Worm (Caenorhabditis elegans) whole organism, L4 larva: Measurements from ENCODE around the gene Y51H4A.938.
A peak's percentile ranks its signal among the peaks of the same experiment; 100 is the strongest.
"Not testable (repeated sequence)": the region's sequence is repeated elsewhere in the genome, so short reads cannot be mapped to it uniquely, and the experiment has no call there.

ENCODE experiments used
- F26F4.8 ChIP-seq: fragments of 200-800 bp; sonication (Bioruptor generic); conservative IDR thresholded peaks from 2 replicates; pipeline ENCODE4 v1.3.6; 2022; ENCODE audit warnings: missing genetic modification characterization, missing compliant biosample characterization
- R02D3.7 ChIP-seq: fragments of 150-350 bp; sonication (generic microtip); optimal IDR thresholded peaks from 3 replicates; lab custom pipeline; 2014; ENCODE audit warnings: missing biosample characterization, missing genetic modification characterization
- T26A8.4 ChIP-seq: fragments of 200-800 bp; sonication (Bioruptor generic); IDR thresholded peaks from 2 replicates; pipeline ENCODE4 v1.3.6; 2022; ENCODE audit warnings: missing genetic modification characterization, missing compliant biosample characterization
- Y105C5A.15 ChIP-seq: fragments of 200-800 bp; sonication (Bioruptor generic); IDR thresholded peaks from 2 replicates; pipeline ENCODE4 v1.3.6; 2022; ENCODE audit warnings: missing genetic modification characterization, missing compliant biosample characterization
- arid-1 ChIP-seq: fragments of 200-800 bp; sonication (Bioruptor generic); conservative IDR thresholded peaks from 2 replicates; pipeline ENCODE4 v1.3.6; 2022; ENCODE audit warnings: missing genetic modification reagents, missing genetic modification characterization, missing compliant biosample characterization
- ces-1 ChIP-seq: fragments of 150-350 bp; sonication (generic microtip); optimal IDR thresholded peaks from 4 replicates; lab custom pipeline; 2014; ENCODE audit warnings: missing biosample characterization, missing genetic modification reagents, missing genetic modification characterization
- cey-2 ChIP-seq: sonication (generic microtip); optimal IDR thresholded peaks from 3 replicates; lab custom pipeline; 2017; ENCODE audit warnings: missing genetic modification characterization, mild to moderate bottlenecking, missing compliant biosample characterization, antibody characterized with exemption, borderline replicate concordance; ENCODE audit not compliant: insufficient read depth
- ctbp-1 ChIP-seq: fragments of 200-800 bp; sonication (Bioruptor generic); IDR thresholded peaks from 2 replicates; pipeline ENCODE4 v1.3.6; 2022; ENCODE audit warnings: missing genetic modification reagents, missing genetic modification characterization, missing compliant biosample characterization
- daf-16 ChIP-seq, 3 experiments: sonication (generic microtip); optimal IDR thresholded peaks; 2 replicates each; lab custom pipeline; 2016 to 2017; ENCODE audit warnings: missing genetic modification characterization in 3 of 3, missing genetic modification reagents in 3 of 3, mild to moderate bottlenecking in 2 of 3, missing compliant biosample characterization in 2 of 3, missing biosample characterization in 1 of 3, moderate library complexity in 1 of 3
- daf-19 ChIP-seq: fragments of 200-800 bp; sonication (Bioruptor generic); conservative IDR thresholded peaks from 2 replicates; pipeline ENCODE4 v1.3.6; 2022; ENCODE audit warnings: missing genetic modification characterization, missing compliant biosample characterization
- dmd-6 ChIP-seq: fragments of 200-800 bp; sonication (Bioruptor generic); IDR thresholded peaks from 2 replicates; pipeline ENCODE4 v1.3.6; 2022; ENCODE audit warnings: missing genetic modification reagents, missing genetic modification characterization, missing compliant biosample characterization
- duxl-1 ChIP-seq: sonication (generic microtip); optimal IDR thresholded peaks from 2 replicates; lab custom pipeline; 2016; ENCODE audit warnings: mild to moderate bottlenecking, missing genetic modification characterization, moderate library complexity, missing compliant biosample characterization; ENCODE audit not compliant: poor library complexity
- egl-43 ChIP-seq: fragments of 200-800 bp; sonication (Bioruptor generic); IDR thresholded peaks from 2 replicates; pipeline ENCODE4 v1.3.6; 2022; ENCODE audit warnings: missing genetic modification reagents, missing genetic modification characterization, missing compliant biosample characterization
- fos-1 ChIP-seq: fragments of 150-350 bp; optimal IDR thresholded peaks from 2 replicates; lab custom pipeline; 2014; ENCODE audit warnings: missing biosample characterization, missing genetic modification characterization
- hlh-30 ChIP-seq: sonication (generic microtip); optimal IDR thresholded peaks from 2 replicates; lab custom pipeline; 2017; ENCODE audit warnings: antibody characterized with exemption, mild to moderate bottlenecking, missing genetic modification characterization, missing compliant biosample characterization; ENCODE audit not compliant: insufficient read depth
- lin-13 ChIP-seq: fragments of 150-350 bp; optimal IDR thresholded peaks from 2 replicates; lab custom pipeline; 2014; ENCODE audit warnings: missing biosample characterization, missing genetic modification reagents, missing genetic modification characterization
- lin-15B ChIP-seq: fragments of 150-350 bp; sonication (generic microtip); optimal IDR thresholded peaks from 3 replicates; lab custom pipeline; 2014; ENCODE audit warnings: missing biosample characterization, missing genetic modification characterization
- lin-38 ChIP-seq: fragments of 200-800 bp; sonication (Bioruptor generic); IDR thresholded peaks from 2 replicates; pipeline ENCODE4 v1.3.6; 2022; ENCODE audit warnings: missing genetic modification reagents, missing genetic modification characterization, missing compliant biosample characterization
- mdt-29 ChIP-seq: fragments of 200-800 bp; sonication (Bioruptor generic); IDR thresholded peaks from 2 replicates; pipeline ENCODE4 v1.3.6; 2022; ENCODE audit warnings: missing genetic modification reagents, missing genetic modification characterization, missing compliant biosample characterization
- mxl-2 ChIP-seq: fragments of 200-800 bp; sonication (Bioruptor generic); conservative IDR thresholded peaks from 2 replicates; pipeline ENCODE4 v1.3.6; 2022; ENCODE audit warnings: missing genetic modification reagents, missing genetic modification characterization, missing compliant biosample characterization
- mxl-3 ChIP-seq: fragments of 200-800 bp; sonication (Bioruptor generic); optimal IDR thresholded peaks from 2 replicates; lab custom pipeline; 2018; ENCODE audit warnings: mild to moderate bottlenecking, missing genetic modification characterization, missing compliant biosample characterization
- nhr-10 ChIP-seq: fragments of 150-350 bp; optimal IDR thresholded peaks from 2 replicates; lab custom pipeline; 2014; ENCODE audit warnings: missing biosample characterization, missing genetic modification characterization
- nhr-102 ChIP-seq: sonication (generic microtip); optimal IDR thresholded peaks from 2 replicates; lab custom pipeline; 2016; ENCODE audit warnings: mild to moderate bottlenecking, missing genetic modification characterization, moderate library complexity, missing compliant biosample characterization
- nhr-41 ChIP-seq: fragments of 200-800 bp; sonication (Bioruptor generic); IDR thresholded peaks from 2 replicates; pipeline ENCODE4 v1.3.6; 2022; ENCODE audit warnings: missing genetic modification reagents, missing genetic modification characterization, missing compliant biosample characterization
- pha-4 ChIP-seq, 2 experiments: fragments of 150-350 bp in 1 of 2; fragments of 200-800 bp in 1 of 2; sonication (Bioruptor generic) in 1 of 2; IDR thresholded peaks in 1 of 2; optimal IDR thresholded peaks in 1 of 2; 2 replicates each; pipeline versions ENCODE4 v1.3.6 to Lab custom; 2014 to 2022; ENCODE audit warnings: missing genetic modification characterization in 2 of 2, missing genetic modification reagents in 2 of 2, missing biosample characterization in 1 of 2, missing compliant biosample characterization in 1 of 2
- pqm-1 ChIP-seq: sonication (generic microtip); optimal IDR thresholded peaks from 2 replicates; lab custom pipeline; 2017; ENCODE audit warnings: missing biosample characterization, missing genetic modification characterization
- sdz-12 ChIP-seq: fragments of 200-800 bp; sonication (Bioruptor generic); optimal IDR thresholded peaks from 2 replicates; lab custom pipeline; 2018; ENCODE audit warnings: mild to moderate bottlenecking, missing genetic modification characterization, missing compliant biosample characterization
- skn-1 ChIP-seq: fragments of 150-350 bp; optimal IDR thresholded peaks from 2 replicates; lab custom pipeline; 2014; ENCODE audit warnings: missing biosample characterization, missing genetic modification characterization
- snpc-1.2 ChIP-seq: fragments of 200-800 bp; sonication (Bioruptor generic); IDR thresholded peaks from 2 replicates; pipeline ENCODE4 v1.3.6; 2022; ENCODE audit warnings: missing genetic modification reagents, missing genetic modification characterization, missing compliant biosample characterization
- tra-1 ChIP-seq: fragments of 200-800 bp; sonication (Bioruptor generic); IDR thresholded peaks from 2 replicates; pipeline ENCODE4 v1.3.6; 2022; ENCODE audit warnings: missing genetic modification reagents, missing genetic modification characterization, missing compliant biosample characterization
- unc-130 ChIP-seq: sonication (generic microtip); optimal IDR thresholded peaks from 2 replicates; lab custom pipeline; 2016; ENCODE audit warnings: missing genetic modification reagents, missing genetic modification characterization, missing compliant biosample characterization
- unc-62 ChIP-seq, 3 experiments: fragments of 150-350 bp in 1 of 3; sonication (generic microtip); optimal IDR thresholded peaks in 2 of 3; peaks in 1 of 3; 1 replicate in 1 of 3; 2 replicates in 2 of 3; lab custom pipeline; 2014 to 2017; ENCODE audit warnings: missing biosample characterization in 3 of 3, missing genetic modification characterization in 3 of 3, missing genetic modification reagents in 3 of 3, missing genotype in 1 of 3
- vab-7 ChIP-seq: fragments of 200-800 bp; sonication (Bioruptor generic); IDR thresholded peaks from 2 replicates; pipeline ENCODE4 v1.3.6; 2022; ENCODE audit warnings: missing genetic modification reagents, missing genetic modification characterization, missing compliant biosample characterization
- zfp-3 ChIP-seq: fragments of 200-800 bp; sonication (Bioruptor generic); conservative IDR thresholded peaks from 2 replicates; pipeline ENCODE4 v1.3.6; 2022; ENCODE audit warnings: missing genetic modification reagents, missing genetic modification characterization, missing compliant biosample characterization

Gene Y51H4A.938

DNA sequence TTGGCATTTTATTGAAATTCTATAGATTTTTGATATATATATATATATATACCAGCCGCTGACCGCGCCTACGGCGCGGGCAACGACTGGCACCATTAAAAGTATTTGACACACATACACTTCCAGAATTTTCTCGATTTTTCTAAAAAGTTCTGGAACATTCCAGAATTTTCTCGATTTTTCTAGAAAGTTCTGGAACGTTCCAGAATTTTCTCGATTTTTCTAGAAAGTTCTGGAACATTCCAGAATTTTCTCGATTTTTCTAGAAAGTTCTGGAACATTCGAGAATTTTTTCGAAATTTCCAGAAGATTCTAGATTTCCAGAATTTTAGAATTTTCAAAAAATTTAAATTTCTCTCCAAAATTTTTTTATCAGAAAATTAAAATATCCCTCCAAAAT lies 22.6 kb upstream of the Y51H4A.938 start:
- peak; percentile 77 for TF ChIP-seq lin-38 (GFP tag; lab: Robert Waterston, UW)
- TF ChIP-seq pha-4 (GFP tag; IDR thresholded peaks at IDR 0.05; lab: Robert Waterston, UW), result peak; percentile 90; the same call in 1 of the 2 replicates
- TF ChIP-seq pha-4 (tag; optimal IDR thresholded peaks at IDR 0.05; lab: Kevin White, UChicago), result not testable (repeated sequence)
- TF ChIP-seq snpc-1.2 (GFP tag; lab: Robert Waterston, UW), result peak; percentile 94
- TF ChIP-seq zfp-3, result peak; percentile 74; the same call in 1 of the 2 replicates
- peak; percentile 94 for TF ChIP-seq arid-1 (GFP tag; lab: Robert Waterston, UW)
- TF ChIP-seq mdt-29 (GFP tag; lab: Robert Waterston, UW), result peak; percentile 97
- TF ChIP-seq, all 104 proteins: peak for 6; not testable (repeated sequence) for 98

DNA sequence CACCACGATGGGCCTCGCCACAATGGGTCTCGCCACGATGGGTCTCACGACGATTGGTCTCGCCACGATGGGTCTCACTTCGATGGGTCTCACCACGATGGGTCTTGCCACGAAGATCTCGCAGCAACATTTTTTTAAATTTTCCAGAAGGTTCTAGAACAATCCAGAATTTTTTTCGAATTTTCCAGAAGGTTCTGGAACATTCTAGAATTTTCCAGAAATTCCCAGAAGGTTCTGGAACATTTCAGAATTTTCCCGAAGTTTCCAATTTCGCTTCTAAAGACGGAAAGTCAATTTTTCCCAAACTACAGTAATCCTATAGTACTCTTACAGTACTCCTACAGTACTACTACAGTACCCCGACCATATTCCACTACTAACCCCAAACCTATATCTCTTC lies 22.0 kb upstream of the Y51H4A.938 start:
- TF ChIP-seq snpc-1.2 (GFP tag; lab: Robert Waterston, UW), result 0 out of 2 replicates have a peak, but pooled peaks have one; percentile 11

DNA sequence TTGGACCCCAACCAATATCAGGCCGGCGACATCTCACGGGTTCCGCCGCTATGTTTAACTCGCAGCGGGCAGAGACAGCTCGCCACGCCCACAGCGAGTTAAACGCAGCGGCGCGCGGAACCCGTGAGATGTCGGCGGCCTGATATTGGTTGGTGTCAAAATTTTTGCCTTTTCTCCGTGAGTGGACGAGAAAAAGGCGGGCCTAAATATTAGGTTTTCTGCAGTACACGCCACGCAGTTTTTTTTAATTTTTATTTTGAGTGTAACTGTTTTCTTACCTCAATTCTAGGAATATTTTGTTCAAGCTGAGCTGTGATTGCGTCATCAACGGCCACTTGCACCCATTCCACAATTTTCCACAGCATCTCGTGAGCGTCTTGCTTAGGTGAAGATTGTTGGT lies 17.1 kb upstream of the Y51H4A.938 start:
- peak; percentile 90 for TF ChIP-seq snpc-1.2 (GFP tag; lab: Robert Waterston, UW)

DNA sequence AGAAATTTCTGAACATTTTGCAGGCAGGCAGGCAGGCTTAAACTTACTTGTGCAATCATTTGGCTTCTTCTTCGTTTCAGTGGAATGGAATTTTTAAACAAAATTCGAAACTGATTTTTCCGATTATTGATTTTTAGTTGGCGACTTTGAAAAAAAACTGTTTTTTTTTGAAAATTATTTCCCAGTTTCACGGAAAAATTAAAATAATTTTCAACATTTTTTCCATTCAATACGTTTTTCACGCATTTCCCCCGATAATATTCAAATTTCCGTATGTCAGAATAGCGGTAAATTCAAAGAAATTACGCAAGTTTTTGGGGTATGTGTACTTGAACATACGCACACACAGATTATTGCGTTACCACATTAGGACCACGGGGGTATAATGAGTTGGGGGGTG lies 10.1 kb upstream of the Y51H4A.938 start, which contains the start of gene VY10G11R.1:
TSS of gene VY10G11R.1 (minus strand) at position 101 of the 400 bp plus-strand sequence.
- not testable (repeated sequence) for TF ChIP-seq R02D3.7 (tag; lab: Kevin White, UChicago); nhr-102; F26F4.8 (GFP tag; lab: Robert Waterston, UW)
- TF ChIP-seq, all 104 proteins: peak for 0; not testable (repeated sequence) for 104

DNA sequence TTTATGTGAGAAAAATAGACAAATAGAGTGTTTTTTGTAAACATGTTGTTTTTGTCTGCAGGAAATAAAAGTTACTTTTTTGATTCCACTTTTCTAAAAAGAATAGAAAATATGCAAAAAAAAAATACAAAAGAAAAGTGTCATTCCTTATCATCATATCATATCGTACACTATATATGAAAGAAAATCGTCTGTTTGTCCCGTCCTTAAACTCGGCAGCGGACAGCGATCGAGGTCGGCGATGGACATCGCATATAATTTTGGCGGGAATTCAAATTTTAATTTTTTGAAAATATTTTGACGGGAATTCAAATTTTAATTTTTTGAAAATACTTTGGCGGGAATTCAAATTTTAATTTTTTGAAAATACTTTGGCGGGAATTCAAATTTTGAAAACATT lies 9.4 kb upstream of the Y51H4A.938 start:
- peak; percentile 75 for TF ChIP-seq snpc-1.2 (GFP tag; lab: Robert Waterston, UW)
- TF ChIP-seq ctbp-1 (GFP tag; lab: Robert Waterston, UW), result no peak

DNA sequence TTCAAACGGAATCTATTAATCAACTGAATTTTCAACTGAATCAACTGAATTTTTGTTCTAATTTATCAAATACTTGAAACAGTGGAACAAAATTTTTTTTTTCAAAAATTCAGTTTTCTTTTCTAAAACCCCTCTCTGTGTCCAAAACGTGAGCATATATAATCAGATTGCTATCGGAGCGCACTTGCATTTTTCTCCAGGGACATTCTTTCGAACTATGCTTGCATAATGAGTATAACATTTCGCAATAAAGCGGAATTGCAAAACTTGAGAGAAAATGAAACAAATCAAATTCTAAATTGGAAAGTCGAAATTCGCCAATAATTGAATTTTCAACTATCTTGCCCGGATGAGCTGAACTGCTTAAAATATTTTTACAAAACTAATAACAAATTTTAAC lies 4.9 kb upstream of the Y51H4A.938 start:
- TF ChIP-seq unc-130 (GFP tag; lab: Kevin White, UChicago) (no peak), mxl-2 (GFP tag; lab: Robert Waterston, UW) (no peak), sdz-12 (GFP tag; lab: Kevin White, UChicago) (no peak), ces-1 (GFP tag; lab: Kevin White, UChicago) (peak; percentile 22), nhr-10 (tag; lab: Kevin White, UChicago) (no peak), zfp-3 (no peak)

DNA sequence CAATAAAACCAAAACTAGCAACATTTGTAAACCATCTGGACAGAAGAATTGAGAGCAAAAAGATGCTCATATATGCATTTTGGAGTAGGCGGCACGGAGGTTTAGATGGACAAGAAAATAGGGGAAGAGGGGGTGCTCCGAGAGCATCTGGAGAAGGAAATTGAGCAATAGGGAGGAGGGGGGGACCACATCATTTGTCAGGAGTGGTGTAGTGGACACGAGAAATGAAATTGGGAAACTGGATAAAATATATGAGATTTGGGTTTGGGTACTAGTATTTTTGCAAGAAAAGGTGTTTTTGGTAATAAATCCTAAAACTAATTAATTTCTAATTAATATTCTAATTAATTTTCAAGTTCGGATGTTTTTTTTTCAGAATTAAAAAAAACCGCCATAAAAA lies 3.8 kb upstream of the Y51H4A.938 start, which contains the start of gene Y51H4A.1:
TSS of gene Y51H4A.1 (minus strand) at position 127 of the 400 bp plus-strand sequence.
- TF ChIP-seq dmd-6 (GFP tag; lab: Robert Waterston, UW) (no peak), lin-13 (GFP tag; lab: Kevin White, UChicago) (no peak), unc-62 (GFP tag; optimal IDR thresholded peaks at IDR 0.05 in 1 of 2; lab: Kevin White, UChicago) (no peak), unc-62 (tag; optimal IDR thresholded peaks at IDR 0.05; lab: Kevin White, UChicago) (no peak), cey-2 (tag; lab: Kevin White, UChicago) (no peak), daf-16 (GFP tag; optimal IDR thresholded peaks at IDR 0.05; lab: Kevin White, UChicago) (no peak), daf-16 (tag; optimal IDR thresholded peaks at IDR 0.05; lab: Kevin White, UChicago) (no peak), nhr-41 (GFP tag; lab: Robert Waterston, UW) (no peak), skn-1 (no peak), fos-1 (no peak), egl-43 (GFP tag; lab: Robert Waterston, UW) (no peak), tra-1 (no peak), mxl-3 (no peak), pqm-1 (tag; lab: Kevin White, UChicago) (no peak), vab-7 (no peak), T26A8.4 (GFP tag; lab: Robert Waterston, UW) (no peak), lin-15B (tag; lab: Kevin White, UChicago) (no peak), hlh-30 (tag; lab: Kevin White, UChicago) (no peak), duxl-1 (no peak), ctbp-1 (GFP tag; lab: Robert Waterston, UW) (no peak), daf-19 (GFP tag; lab: Robert Waterston, UW) (no peak), Y105C5A.15 (GFP tag; lab: Robert Waterston, UW) (no peak)
